Worm (Caenorhabditis elegans): ENCODE measurements around the gene C15C7.4.

- TF ChIP-seq repo-1 (tag; optimal IDR thresholded peaks at IDR 0.05) (no peak), cebp-2 (GFP tag; IDR thresholded peaks at IDR 0.05) (no peak), unc-62 (GFP tag; optimal IDR thresholded peaks at IDR 0.05) (no peak), F33H1.4 (GFP tag; IDR thresholded peaks at IDR 0.05) (no peak), ztf-6 (GFP tag; IDR thresholded peaks at IDR 0.05) (no peak), tbx-9 (tag; optimal IDR thresholded peaks at IDR 0.05; ENCODE audit: borderline replicate concordance) (no peak)
These were observed 20.2 kb downstream of the C15C7.4 start, which contains the start of gene pfut-1 for ce11 chrX:3165569-3165968.
